Fruit fly (Drosophila melanogaster) whole organism, adult: ENCODE measurements around the gene CG10286.
A peak's percentile ranks its signal among the peaks of the same experiment; 100 is the strongest.

Source experiments
- CG11617 ChIP-seq: fragments of 200-800 bp; sonication (Bioruptor generic); optimal IDR thresholded peaks from 2 replicates; lab custom pipeline; 2017; ENCODE audit warnings: mild to moderate bottlenecking, missing biosample characterization, missing genetic modification reagents, missing genetic modification characterization
- CG14711 ChIP-seq: fragments of 200-800 bp; sonication (Bioruptor generic); optimal IDR thresholded peaks from 2 replicates; lab custom pipeline; 2018; ENCODE audit warnings: missing biosample characterization, mild to moderate bottlenecking, missing genetic modification characterization, moderate library complexity
- CG7045 ChIP-seq: fragments of 200-800 bp; sonication (Bioruptor generic); optimal IDR thresholded peaks from 2 replicates; lab custom pipeline; 2017; ENCODE audit warnings: missing biosample characterization, mild to moderate bottlenecking, missing genetic modification characterization
- CG7101 ChIP-seq: fragments of 200-800 bp; sonication (Bioruptor generic); optimal IDR thresholded peaks from 2 replicates; lab custom pipeline; 2018; ENCODE audit warnings: missing biosample characterization, mild to moderate bottlenecking, missing genetic modification characterization, moderate library complexity
- Clk ChIP-seq: fragments of 200-800 bp; sonication (Bioruptor generic); optimal IDR thresholded peaks from 2 replicates; lab custom pipeline; 2017; ENCODE audit warnings: missing biosample characterization, missing genetic modification characterization
- Crg-1 ChIP-seq: fragments of 200-800 bp; sonication (Bioruptor generic); optimal IDR thresholded peaks from 2 replicates; lab custom pipeline; 2016; ENCODE audit warnings: missing biosample characterization, missing genetic modification characterization
- Hr96 ChIP-seq: fragments of 200-800 bp; sonication (Bioruptor generic); optimal IDR thresholded peaks from 2 replicates; lab custom pipeline; 2016; ENCODE audit warnings: missing biosample characterization, missing genetic modification characterization
- Mnt ChIP-seq: fragments of 200-800 bp; sonication (Bioruptor generic); optimal IDR thresholded peaks from 2 replicates; lab custom pipeline; 2016; ENCODE audit warnings: missing biosample characterization, mild to moderate bottlenecking, missing genetic modification characterization
- cic ChIP-seq: fragments of 200-800 bp; sonication (Bioruptor generic); optimal IDR thresholded peaks from 2 replicates; lab custom pipeline; 2017; ENCODE audit warnings: missing biosample characterization, mild to moderate bottlenecking, missing genetic modification characterization, moderate library complexity
- cnc ChIP-seq, 2 experiments: fragments of >200 bp; optimal IDR thresholded peaks; 2 replicates each; lab custom pipeline; 2017
- pad ChIP-seq: fragments of 200-800 bp; sonication (Bioruptor generic); optimal IDR thresholded peaks from 3 replicates; lab custom pipeline; 2017; ENCODE audit warnings: missing biosample characterization, missing genetic modification characterization, mild to moderate bottlenecking, moderate library complexity, missing genetic modification reagents
- tj ChIP-seq: fragments of 200-800 bp; sonication (Bioruptor generic); optimal IDR thresholded peaks from 3 replicates; lab custom pipeline; 2017; ENCODE audit warnings: missing biosample characterization, mild to moderate bottlenecking, missing genetic modification characterization, moderate library complexity
- toe ChIP-seq: fragments of 200-800 bp; sonication (Bioruptor generic); optimal IDR thresholded peaks from 2 replicates; lab custom pipeline; 2016; ENCODE audit warnings: missing biosample characterization, missing genetic modification characterization

- TF ChIP-seq cic (GFP tag; lab: Kevin White, UChicago) (no peak), cnc (optimal IDR thresholded peaks at IDR 0.05; lab: Kevin White, UChicago) (no peak), Mnt (GFP tag; lab: Kevin White, UChicago) (no peak), toe (GFP tag; lab: Kevin White, UChicago) (no peak), CG14711 (peak; percentile 51), pad (no peak), CG7101 (tag; lab: Kevin White, UChicago) (peak; percentile 38), CG7045 (GFP tag; lab: Kevin White, UChicago) (no peak), Clk (GFP tag; lab: Kevin White, UChicago) (no peak), Crg-1 (GFP tag; lab: Kevin White, UChicago) (no peak), Hr96 (GFP tag; lab: Kevin White, UChicago) (peak; percentile 16), tj (peak; percentile 41), CG11617 (GFP tag; lab: Kevin White, UChicago) (peak; percentile 11)
Measured at dm6 chr3R:6404174-6404573, 35.4 kb downstream of the CG10286 start.
